Fruit fly (Drosophila melanogaster): ENCODE data around the gene tau.
A peak's percentile ranks its signal among the peaks of the same experiment; 100 is the strongest.

Gene tau

DNA sequence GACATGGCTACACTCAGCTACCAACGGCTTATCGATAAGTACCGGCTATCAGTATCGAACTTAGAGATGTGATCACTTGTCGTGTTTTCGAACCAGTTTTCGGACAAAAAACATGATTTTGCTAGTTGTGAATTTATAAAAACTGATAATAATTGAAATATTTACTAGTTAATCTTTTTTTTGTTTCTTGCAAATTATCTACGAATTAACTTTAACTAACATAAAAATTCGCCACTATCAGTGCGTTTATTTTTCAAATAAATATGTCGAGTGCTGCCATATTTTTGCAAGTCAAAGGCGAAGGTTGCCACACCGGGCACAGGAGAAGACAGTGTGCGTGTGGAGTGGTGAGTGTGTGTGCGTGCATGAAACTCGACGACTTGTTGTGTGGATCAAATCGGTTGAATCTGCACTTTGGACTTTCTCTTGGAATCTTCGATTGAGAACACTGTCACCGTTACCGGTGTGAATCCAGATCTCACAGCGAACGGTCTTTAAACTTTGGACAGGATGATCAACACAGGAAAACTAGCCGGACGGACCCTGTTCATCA lies 20.5 kb upstream of the tau start, which contains the start of gene Hsdl2 (continued):
- peak; percentile 7 for TF ChIP-seq CG6792 (GFP tag; optimal IDR thresholded peaks at IDR 0.05)
- peak; percentile 69 for TF ChIP-seq Blimp-1 (GFP tag; optimal IDR thresholded peaks at IDR 0.05)
- no peak for TF ChIP-seq OdsH (GFP tag; optimal IDR thresholded peaks at IDR 0.05)
- TF ChIP-seq CG7368 (GFP tag; optimal IDR thresholded peaks at IDR 0.05) = peak; percentile 79
- TF ChIP-seq spab (GFP tag; optimal IDR thresholded peaks at IDR 0.05) = peak; percentile 86
- peak; percentile 68 for TF ChIP-seq CG8319 (GFP tag; optimal IDR thresholded peaks at IDR 0.05)
- TF ChIP-seq CG8632 (GFP tag; optimal IDR thresholded peaks at IDR 0.05) = no peak
- TF ChIP-seq pdm3 (GFP tag; optimal IDR thresholded peaks at IDR 0.05) = peak; percentile 56
- TF ChIP-seq eg (GFP tag; IDR thresholded peaks at IDR 0.05) = peak; percentile 78
- TF ChIP-seq achi (GFP tag; optimal IDR thresholded peaks at IDR 0.05) = peak; percentile 63
- peak; percentile 97 for TF ChIP-seq CG6276 (GFP tag; optimal IDR thresholded peaks at IDR 0.05)
- TF ChIP-seq CG6854 (GFP tag; optimal IDR thresholded peaks at IDR 0.05) = peak; percentile 98
- TF ChIP-seq cyc (GFP tag; optimal IDR thresholded peaks at IDR 0.05) = peak; percentile 51
- TF ChIP-seq lz (GFP tag; optimal IDR thresholded peaks at IDR 0.05) = peak; percentile 38
- TF ChIP-seq CG31627 (GFP tag; optimal IDR thresholded peaks at IDR 0.05) = peak; percentile 36
- TF ChIP-seq CG34406 (GFP tag; optimal IDR thresholded peaks at IDR 0.05) = no peak
- TF ChIP-seq CG16779 (tag; optimal IDR thresholded peaks at IDR 0.05) = peak; percentile 92
- peak; percentile 27 for TF ChIP-seq Hr39 (GFP tag; optimal IDR thresholded peaks at IDR 0.05)
- TF ChIP-seq Hr38 (GFP tag; optimal IDR thresholded peaks at IDR 0.05) = no peak
- TF ChIP-seq vri (GFP tag; optimal IDR thresholded peaks at IDR 0.05) = no peak
- peak; percentile 59 for TF ChIP-seq dsx (GFP tag; optimal IDR thresholded peaks at IDR 0.05; ENCODE audit: poor library complexity, severe bottlenecking)
- TF ChIP-seq Smox (GFP tag; optimal IDR thresholded peaks at IDR 0.05) = peak; percentile 44
- no peak for TF ChIP-seq Sox15 (GFP tag; optimal IDR thresholded peaks at IDR 0.05)
- TF ChIP-seq Met (GFP tag; optimal IDR thresholded peaks at IDR 0.05) = peak; percentile 40

DNA sequence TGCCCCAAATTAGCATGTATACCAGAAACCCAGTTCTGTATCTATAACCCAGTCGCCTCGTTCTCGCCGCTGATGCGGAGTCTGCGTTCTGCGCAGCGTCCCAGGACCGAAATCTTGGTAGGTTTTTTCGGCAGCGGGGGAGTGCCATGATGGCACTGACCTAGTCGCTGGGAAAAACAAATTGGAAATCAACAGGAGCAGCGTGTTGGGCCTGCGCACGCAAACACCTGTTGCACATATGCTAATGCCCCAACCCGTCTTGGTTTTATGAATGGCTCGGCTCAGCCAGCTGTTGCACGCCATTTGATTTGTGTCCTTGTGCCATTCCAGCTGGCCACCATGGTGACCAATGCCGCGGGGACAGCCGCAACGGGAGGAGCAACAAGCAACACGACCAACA lies 6.1 kb upstream of the tau start:
- no peak for TF ChIP-seq esn (GFP tag; optimal IDR thresholded peaks at IDR 0.05)
- TF ChIP-seq lz (GFP tag; optimal IDR thresholded peaks at IDR 0.05) = no peak
- no peak for TF ChIP-seq CG8119 (GFP tag; IDR thresholded peaks at IDR 0.05)
- no peak for TF ChIP-seq dsx (GFP tag; optimal IDR thresholded peaks at IDR 0.05; ENCODE audit: poor library complexity, severe bottlenecking)
- TF ChIP-seq svp (GFP tag) = no peak
- no peak for TF ChIP-seq CG6808 (GFP tag; optimal IDR thresholded peaks at IDR 0.05)
- TF ChIP-seq CG10669 (GFP tag; optimal IDR thresholded peaks at IDR 0.05) = no peak
- TF ChIP-seq Gug (GFP tag; IDR thresholded peaks at IDR 0.05) = no peak
- TF ChIP-seq dac (GFP tag; optimal IDR thresholded peaks at IDR 0.05) = no peak

DNA sequence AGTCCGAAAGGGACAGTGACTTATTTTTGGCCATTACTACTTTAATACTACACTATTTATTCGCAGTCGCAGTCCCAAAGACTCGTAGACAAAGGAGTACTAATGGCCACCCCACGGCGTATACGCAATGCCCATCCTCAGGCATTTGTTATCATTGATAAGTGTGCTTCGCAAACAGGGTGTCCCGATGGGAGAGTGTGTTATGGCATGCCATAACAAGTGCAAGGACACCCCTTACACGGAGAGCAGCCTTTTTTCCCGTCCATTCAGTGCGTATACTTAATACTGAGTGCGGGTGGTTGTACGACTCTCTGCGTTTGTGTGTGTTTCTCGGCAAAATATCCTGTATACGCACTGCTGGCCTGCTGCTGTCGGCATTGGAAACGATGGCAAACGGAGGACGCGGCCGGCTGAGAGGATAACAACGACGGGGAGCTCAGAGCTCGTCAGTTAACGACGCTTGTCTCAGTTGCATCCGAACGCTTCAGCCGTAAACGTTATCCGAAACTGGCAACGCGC lies 5.2 kb upstream of the tau start, which contains the start of gene unc80:
Gene unc80, plus strand, starts transcription at position 469 of the 519 bp plus-strand sequence.
- TF ChIP-seq CG11294 (GFP tag; IDR thresholded peaks at IDR 0.05) (no peak), vri (GFP tag; optimal IDR thresholded peaks at IDR 0.05) (no peak), CG11762 (GFP tag; optimal IDR thresholded peaks at IDR 0.05; ENCODE audit: insufficient read depth) (no peak), dac (GFP tag; optimal IDR thresholded peaks at IDR 0.05) (no peak), CG6792 (GFP tag; optimal IDR thresholded peaks at IDR 0.05) (no peak), fkh (GFP tag; optimal IDR thresholded peaks at IDR 0.05) (no peak), CG1621 (tag; optimal IDR thresholded peaks at IDR 0.05) (no peak), acj6 (GFP tag; optimal IDR thresholded peaks at IDR 0.05) (no peak), salr (GFP tag; optimal IDR thresholded peaks at IDR 0.05) (no peak), dsx (GFP tag; optimal IDR thresholded peaks at IDR 0.05; ENCODE audit: poor library complexity, severe bottlenecking) (no peak), CG4318 (GFP tag; optimal IDR thresholded peaks at IDR 0.05) (no peak)
